Fruit fly (Drosophila melanogaster) S2 (cell line): ENCODE data around the gene Ilp2.

ENCODE experiments used
- CG8478 ChIP-seq: fragments of >200 bp; optimal IDR thresholded peaks from 2 replicates; lab custom pipeline; 2018
- CTCF ChIP-seq, 2 experiments: fragments of >200 bp; optimal IDR thresholded peaks; 2 replicates each; lab custom pipeline; 2018

The Ilp2 gene

DNA sequence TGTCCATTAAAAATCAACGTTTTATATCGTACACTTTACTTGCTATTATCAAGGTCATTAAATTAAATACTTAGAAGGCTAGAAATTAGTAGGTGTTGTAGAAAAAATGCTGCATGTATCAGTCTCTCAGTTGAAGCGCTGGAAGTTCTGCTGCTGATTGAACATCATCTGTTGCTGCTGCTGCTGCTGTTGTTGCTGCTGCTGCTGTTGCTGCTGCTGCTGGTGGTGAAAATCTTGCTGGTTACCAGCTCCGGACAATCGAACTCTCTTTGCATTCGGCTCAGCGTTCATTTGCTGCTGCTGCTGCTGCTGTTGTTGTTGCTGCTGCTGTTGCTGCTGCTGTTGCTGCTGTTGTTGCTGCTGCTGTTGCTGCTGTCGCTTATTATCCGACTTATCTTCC is 37.6 kb downstream of the Ilp2 start:
- TF ChIP-seq CG8478, result no peak
- TF ChIP-seq CTCF (optimal IDR thresholded peaks at IDR 0.05; lab: Kevin White, UChicago), result no peak

dm6 chr3L:9838534-9838933 is 39.0 kb downstream of the Ilp2 start, which contains the start of gene Cdk8:
TSS of gene Cdk8 (minus strand) at chr3L:9838670.
- no peak for TF ChIP-seq CTCF (optimal IDR thresholded peaks at IDR 0.05; lab: Kevin White, UChicago)
- TF ChIP-seq CG8478, result no peak

DNA sequence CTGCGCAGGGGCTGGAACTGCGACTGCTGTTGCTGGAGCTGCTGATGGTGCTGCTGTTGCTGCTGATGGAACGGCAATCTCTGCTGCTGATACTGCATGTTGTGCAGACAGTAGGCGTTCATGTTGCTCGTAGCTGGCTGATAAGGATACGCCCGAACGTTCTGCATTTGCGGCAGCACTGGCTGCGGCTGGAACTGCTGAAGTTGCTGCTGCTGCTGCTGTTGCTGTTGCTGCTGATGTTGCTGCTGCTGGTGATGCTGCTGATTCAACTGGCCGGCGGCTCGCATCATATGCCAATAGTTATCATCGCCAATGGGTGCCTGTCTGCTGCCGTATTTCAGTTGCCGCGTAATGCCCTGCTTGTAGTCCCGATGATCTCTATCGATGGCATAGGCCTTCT is 41.2 kb downstream of the Ilp2 start:
- TF ChIP-seq CTCF (optimal IDR thresholded peaks at IDR 0.05; lab: Kevin White, UChicago) (no peak), CG8478 (no peak)

dm6 chr3L:9842043-9842442 is 42.5 kb downstream of the Ilp2 start:
- TF ChIP-seq CG8478 (no peak), CTCF (optimal IDR thresholded peaks at IDR 0.05; lab: Kevin White, UChicago) (no peak)

DNA sequence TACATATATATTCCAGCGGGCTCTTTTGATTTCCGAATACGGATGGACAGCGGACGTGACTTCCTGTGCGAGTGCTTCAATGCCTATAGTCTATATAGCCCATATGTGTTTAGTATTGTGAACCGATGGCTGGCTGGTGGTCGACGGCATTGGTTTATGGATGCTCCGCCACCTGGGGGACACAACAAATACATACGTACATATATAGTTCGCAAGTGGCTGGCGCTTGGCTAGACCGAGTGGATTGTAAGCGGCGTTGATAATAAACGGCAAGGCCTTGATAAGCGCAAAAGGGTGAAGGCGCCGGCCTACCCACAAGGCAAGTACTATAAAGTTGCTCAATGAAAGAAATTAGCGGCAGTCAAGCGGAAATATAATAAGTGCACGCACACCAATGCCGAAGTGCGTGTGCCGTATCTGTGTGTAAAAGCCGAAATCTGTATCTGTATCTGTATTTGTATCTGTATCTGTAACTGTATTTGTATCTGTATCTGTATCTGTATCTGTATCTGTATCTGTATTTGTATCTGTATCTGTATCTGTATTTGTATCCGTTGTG is 46.6 kb downstream of the Ilp2 start:
- TF ChIP-seq CTCF (optimal IDR thresholded peaks at IDR 0.05; lab: Kevin White, UChicago) (no peak), CG8478 (no peak)

DNA sequence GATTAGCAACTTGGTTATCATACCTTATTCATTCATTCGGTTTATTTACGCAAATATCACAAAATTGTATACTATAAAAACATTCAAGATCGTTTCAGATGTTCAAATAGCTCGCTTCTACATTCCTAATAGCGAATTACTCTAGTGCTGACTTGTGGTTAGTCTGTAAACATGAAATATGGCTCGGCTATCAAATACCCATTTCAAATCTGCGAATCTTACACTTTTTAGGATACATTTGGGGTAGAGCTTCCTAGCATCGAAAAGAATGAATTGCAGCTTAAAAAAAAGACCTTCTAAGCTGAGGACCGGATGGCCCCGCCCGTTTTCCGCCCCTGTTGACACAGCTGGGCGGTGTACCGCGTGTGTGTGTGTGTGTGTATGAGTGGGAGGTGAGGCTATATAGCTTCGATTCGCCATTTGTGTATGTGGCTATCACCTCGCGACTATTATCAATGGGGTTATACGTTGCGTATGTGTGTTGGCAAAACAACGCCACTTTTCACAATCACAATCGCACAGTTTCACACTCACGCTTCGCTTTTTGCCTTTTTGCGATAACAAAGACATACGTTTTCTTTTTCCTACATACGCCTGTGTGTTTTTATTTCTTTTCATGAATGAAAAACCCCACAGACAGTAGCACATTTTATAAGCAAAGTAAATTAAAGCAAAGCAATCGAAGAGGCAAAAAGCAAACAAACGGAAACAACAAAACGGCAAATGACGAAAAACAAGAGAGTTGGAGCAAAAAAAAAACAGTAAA is 47.3 kb downstream of the Ilp2 start:
- no peak for TF ChIP-seq CTCF (optimal IDR thresholded peaks at IDR 0.05; lab: Kevin White, UChicago)
- no peak for TF ChIP-seq CG8478

DNA sequence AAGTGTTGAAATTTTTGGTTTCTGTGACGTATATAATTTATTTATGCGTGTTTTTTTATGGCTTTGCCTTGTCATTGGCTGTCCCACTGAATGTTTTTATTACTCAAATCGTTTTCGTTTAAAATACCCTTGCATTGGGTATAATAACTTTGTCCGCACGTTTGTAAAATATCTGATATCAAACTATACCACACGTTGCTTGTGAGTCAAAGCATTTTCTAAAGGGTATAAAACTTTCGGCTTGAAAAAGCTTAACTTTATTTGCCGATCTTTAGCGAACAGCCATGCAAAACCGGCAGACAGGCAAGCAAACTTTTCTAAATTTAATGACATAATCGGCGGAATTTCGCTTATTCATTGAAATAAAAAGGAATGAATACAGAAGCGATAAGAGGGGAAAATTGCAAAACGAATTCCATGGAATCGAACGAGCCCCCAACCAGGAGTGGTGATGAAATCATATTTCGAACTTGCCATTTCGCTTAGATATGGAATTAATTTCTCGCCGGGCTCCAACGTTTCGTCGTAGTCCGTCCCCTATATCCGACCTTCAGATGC is 48.0 kb downstream of the Ilp2 start:
- TF ChIP-seq CG8478, result no peak
- no peak for TF ChIP-seq CTCF (optimal IDR thresholded peaks at IDR 0.05; lab: Kevin White, UChicago)

dm6 chr3L:9848744-9849143 is 49.2 kb downstream of the Ilp2 start:
- TF ChIP-seq CTCF (optimal IDR thresholded peaks at IDR 0.05; lab: Kevin White, UChicago), result no peak
- TF ChIP-seq CG8478, result no peak
